Worm (Caenorhabditis elegans): ENCODE results near the gene nccd-1.

ce11 chrIV:16962445-16962844 is 26.1 kb upstream of the nccd-1 start:
- no peak for TF ChIP-seq zag-1 (tag; optimal IDR thresholded peaks at IDR 0.05)
- no peak for TF ChIP-seq lin-13 (GFP tag; optimal IDR thresholded peaks at IDR 0.05)
- no peak for TF ChIP-seq rnt-1 (tag; optimal IDR thresholded peaks at IDR 0.05)

Measured in whole organism, L1 larva.